Worm (Caenorhabditis elegans) whole organism, late embryonic: ENCODE measurements around the gene Y54G11A.19.

Experiments
- ahr-1 ChIP-seq: sonication (generic microtip); optimal IDR thresholded peaks from 2 replicates; lab custom pipeline; 2016; ENCODE audit warnings: missing genetic modification characterization, missing compliant biosample characterization
- ama-1 ChIP-seq: fragments of 150-350 bp; optimal IDR thresholded peaks from 2 replicates; lab custom pipeline; 2014
- fkh-10 ChIP-seq: fragments of 150-350 bp; optimal IDR thresholded peaks from 2 replicates; lab custom pipeline; 2014; ENCODE audit warnings: missing biosample characterization, missing genetic modification reagents, missing genetic modification characterization
- hlh-13 ChIP-seq: fragments of 200-800 bp; sonication (Bioruptor generic); optimal IDR thresholded peaks from 2 replicates; lab custom pipeline; 2018; ENCODE audit warnings: mild to moderate bottlenecking, missing genetic modification characterization, missing compliant biosample characterization
- hlh-30 ChIP-seq: sonication (generic microtip); optimal IDR thresholded peaks from 2 replicates; lab custom pipeline; 2017; ENCODE audit warnings: antibody characterized with exemption, missing genetic modification characterization, missing compliant biosample characterization; ENCODE audit not compliant: insufficient read depth
- pag-3 ChIP-seq: sonication (generic microtip); optimal IDR thresholded peaks from 2 replicates; lab custom pipeline; 2016; ENCODE audit warnings: missing compliant biosample characterization, missing genetic modification characterization, borderline replicate concordance
- pax-1 ChIP-seq: fragments of 150-350 bp; optimal IDR thresholded peaks from 2 replicates; lab custom pipeline; 2014; ENCODE audit warnings: missing biosample characterization, missing genetic modification characterization
- pha-4 ChIP-seq: fragments of 150-350 bp; optimal IDR thresholded peaks from 2 replicates; lab custom pipeline; 2018; ENCODE audit warnings: missing biosample characterization, missing genetic modification reagents, missing genetic modification characterization
- pqm-1 ChIP-seq: sonication (generic microtip); optimal IDR thresholded peaks from 2 replicates; lab custom pipeline; 2016; ENCODE audit warnings: missing genetic modification characterization, missing compliant biosample characterization
- rnt-1 ChIP-seq: sonication (generic microtip); optimal IDR thresholded peaks from 2 replicates; lab custom pipeline; 2016; ENCODE audit warnings: missing genetic modification characterization, missing compliant biosample characterization
- tbx-2 ChIP-seq: sonication (generic microtip); optimal IDR thresholded peaks from 2 replicates; lab custom pipeline; 2016; ENCODE audit warnings: missing genetic modification characterization, missing compliant biosample characterization

ce11 chrII:14218142-14218541, 38.5 kb downstream of the Y54G11A.19 start:
- no peak for TF ChIP-seq pax-1 (tag; lab: Kevin White, UChicago)
- no peak for TF ChIP-seq pqm-1 (tag; lab: Kevin White, UChicago)
- TF ChIP-seq pag-3 (tag; lab: Kevin White, UChicago): no peak
- TF ChIP-seq ahr-1 (tag; lab: Kevin White, UChicago): no peak
- TF ChIP-seq pha-4 (tag; lab: Kevin White, UChicago): no peak
- TF ChIP-seq hlh-13: no peak
- TF ChIP-seq ama-1 (lab: Kevin White, UChicago): no peak
- no peak for TF ChIP-seq tbx-2 (tag; lab: Kevin White, UChicago)
- TF ChIP-seq hlh-30 (tag; lab: Kevin White, UChicago): no peak
- no peak for TF ChIP-seq rnt-1 (tag; lab: Kevin White, UChicago)
- no peak for TF ChIP-seq fkh-10 (GFP tag; lab: Kevin White, UChicago)
